In the genomic region with DNA sequence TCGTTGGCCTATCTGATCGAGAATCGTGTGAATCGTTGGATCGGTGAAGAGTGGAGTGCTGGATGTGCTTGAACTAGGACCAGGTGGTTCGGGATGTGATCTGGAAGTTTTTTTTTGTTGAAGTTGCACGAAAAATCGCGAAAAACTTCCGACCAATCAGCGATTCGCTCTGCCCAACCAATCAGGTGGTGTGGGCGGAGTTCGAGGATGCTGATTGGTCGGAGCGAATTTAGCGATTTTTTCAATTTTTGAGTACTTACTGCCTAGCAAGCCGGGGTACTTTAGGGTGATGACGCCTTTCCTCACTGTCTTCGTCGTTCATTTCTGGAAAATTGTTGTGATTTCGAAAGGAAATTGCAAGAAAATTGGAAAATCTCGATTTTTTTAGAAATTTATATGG, we compare ENCODE assay signal across 3 worm cellular contexts.
TF ChIP-seq lines count a peak whose summit lies in the region.

Gene Y56A3A.30, minus strand, starts transcription at position 324 of the 400 bp plus-strand sequence.

TF ChIP-seq in whole organism, L3 larva, 47 proteins besides CTCF, POLR2A, EP300 and RAD21:
- TF ChIP-seq skn-1 (tag; optimal IDR thresholded peaks at IDR 0.05; lab: Kevin White, UChicago) (no peak), nfya-1 (tag; optimal IDR thresholded peaks at IDR 0.05; lab: Kevin White, UChicago; ENCODE audit: insufficient read depth) (peak; percentile 91), tbx-2 (tag; optimal IDR thresholded peaks at IDR 0.05; lab: Kevin White, UChicago) (no peak), mml-1 (tag; optimal IDR thresholded peaks at IDR 0.05; lab: Kevin White, UChicago) (no peak), elt-2 (tag; optimal IDR thresholded peaks at IDR 0.05; lab: Kevin White, UChicago) (no peak), ztf-4 (tag; optimal IDR thresholded peaks at IDR 0.05; lab: Kevin White, UChicago) (no peak), nhr-43 (tag; optimal IDR thresholded peaks at IDR 0.05; lab: Kevin White, UChicago; ENCODE audit: poor library complexity, severe bottlenecking) (no peak), snpc-4 (tag; optimal IDR thresholded peaks at IDR 0.05; lab: Kevin White, UChicago) (no peak)

TF ChIP-seq in whole organism, late embryonic, 69 proteins besides CTCF, POLR2A, EP300 and RAD21:
- no peak for TF ChIP-seq fkh-10 (GFP tag; optimal IDR thresholded peaks at IDR 0.05; lab: Kevin White, UChicago)
- peak; percentile 82 for TF ChIP-seq nfya-1 (tag; optimal IDR thresholded peaks at IDR 0.05; lab: Kevin White, UChicago)

TF ChIP-seq in whole organism, young adult, 124 proteins besides CTCF, POLR2A, EP300 and RAD21:
- no peak for TF ChIP-seq hlh-26 (GFP tag; conservative IDR thresholded peaks at IDR 0.05; lab: Robert Waterston, UW)
- TF ChIP-seq nfyb-1 (GFP tag; IDR thresholded peaks at IDR 0.05; lab: Robert Waterston, UW): 0 out of 2 replicates have a peak, but pooled peaks have one; percentile 18
- no peak for TF ChIP-seq ceh-58 (GFP tag; IDR thresholded peaks at IDR 0.05; lab: Robert Waterston, UW)
